Fruit fly (Drosophila melanogaster) whole organism, embryonic: ENCODE results near the gene CG14194.

Experiments
- Bdp1 ChIP-seq: fragments of 200-800 bp; sonication (Bioruptor generic); optimal IDR thresholded peaks from 3 replicates; lab custom pipeline; 2016; ENCODE audit warnings: missing biosample characterization, missing genetic modification characterization
- C15 ChIP-seq: fragments of 200-800 bp; sonication (Bioruptor generic); IDR thresholded peaks from 3 replicates; pipeline ENCODE4 v1.3.6; 2022; ENCODE audit warnings: missing biosample characterization, missing genetic modification characterization
- CG11093 ChIP-seq: fragments of 200-800 bp; sonication (Bioruptor generic); IDR thresholded peaks from 3 replicates; pipeline ENCODE4 v1.3.6; 2022; ENCODE audit warnings: missing biosample characterization, missing genetic modification characterization
- CG11456 ChIP-seq: fragments of 200-800 bp; sonication (Bioruptor generic); IDR thresholded peaks from 3 replicates; pipeline ENCODE4 v1.3.6; 2022; ENCODE audit warnings: missing biosample characterization, missing genetic modification characterization
- CG14860 ChIP-seq: fragments of 200-800 bp; sonication (Bioruptor generic); IDR thresholded peaks from 3 replicates; pipeline ENCODE4 v1.3.6; 2022; ENCODE audit warnings: missing biosample characterization, missing genetic modification characterization; ENCODE audit not compliant: partially characterized antibody
- CG1603 ChIP-seq: fragments of 200-800 bp; sonication (Bioruptor generic); optimal IDR thresholded peaks from 2 replicates; lab custom pipeline; 2019; ENCODE audit warnings: missing biosample characterization, mild to moderate bottlenecking, missing genetic modification characterization, moderate library complexity
- CG16779 ChIP-seq: fragments of 200-800 bp; sonication (Bioruptor generic); IDR thresholded peaks from 2 replicates; pipeline ENCODE4 v1.3.6; 2022; ENCODE audit warnings: missing biosample characterization, missing genetic modification characterization
- CG17186 ChIP-seq: fragments of 200-800 bp; sonication (Bioruptor generic); optimal IDR thresholded peaks from 3 replicates; lab custom pipeline; 2017; ENCODE audit warnings: missing biosample characterization, missing genetic modification reagents, missing genetic modification characterization
- CG17361 ChIP-seq: fragments of 200-800 bp; sonication (Bioruptor generic); IDR thresholded peaks from 3 replicates; pipeline ENCODE4 v1.3.6; 2022; ENCODE audit warnings: missing biosample characterization, missing genetic modification characterization
- CG17802 ChIP-seq: fragments of 200-800 bp; sonication (Bioruptor generic); optimal IDR thresholded peaks from 2 replicates; lab custom pipeline; 2018; ENCODE audit warnings: missing biosample characterization, mild to moderate bottlenecking, missing genetic modification characterization, moderate library complexity
- CG30403 ChIP-seq: fragments of 200-800 bp; sonication (Bioruptor generic); optimal IDR thresholded peaks from 3 replicates; lab custom pipeline; 2016; ENCODE audit warnings: missing biosample characterization, missing genetic modification characterization
- CG3838 ChIP-seq: fragments of 200-800 bp; sonication (Bioruptor generic); optimal IDR thresholded peaks from 3 replicates; lab custom pipeline; 2016; ENCODE audit warnings: missing biosample characterization, missing genetic modification characterization
- CG42726 ChIP-seq: fragments of 200-800 bp; sonication (Bioruptor generic); IDR thresholded peaks from 2 replicates; pipeline ENCODE4 v1.3.6; 2022; ENCODE audit warnings: missing biosample characterization, missing genetic modification characterization; ENCODE audit not compliant: partially characterized antibody
- CG6813 ChIP-seq: fragments of 200-800 bp; sonication (Bioruptor generic); optimal IDR thresholded peaks from 2 replicates; lab custom pipeline; 2017; ENCODE audit warnings: missing biosample characterization, missing genetic modification characterization, mild to moderate bottlenecking, moderate library complexity, missing genetic modification reagents
- CG7271 ChIP-seq: fragments of 200-800 bp; sonication (Bioruptor generic); optimal IDR thresholded peaks from 2 replicates; lab custom pipeline; 2018; ENCODE audit warnings: missing biosample characterization, mild to moderate bottlenecking, missing genetic modification characterization, moderate library complexity
- CG8478 ChIP-seq: fragments of >200 bp; optimal IDR thresholded peaks from 2 replicates; lab custom pipeline; 2018
- CG9609 ChIP-seq: fragments of 200-800 bp; sonication (Bioruptor generic); optimal IDR thresholded peaks from 3 replicates; lab custom pipeline; 2016; ENCODE audit warnings: missing biosample characterization, missing genetic modification characterization
- CTCF ChIP-seq: fragments of 200-800 bp; sonication (Bioruptor generic); optimal IDR thresholded peaks from 2 replicates; lab custom pipeline; 2017; ENCODE audit warnings: missing biosample characterization, mild to moderate bottlenecking, missing genetic modification characterization, moderate library complexity
- D19A ChIP-seq: fragments of 200-800 bp; optimal IDR thresholded peaks from 3 replicates; lab custom pipeline; 2019; ENCODE audit warnings: missing biosample characterization, mild to moderate bottlenecking, missing genetic modification characterization, moderate library complexity
- Dll ChIP-seq: fragments of 200-800 bp; sonication (Bioruptor generic); IDR thresholded peaks from 4 replicates; pipeline ENCODE4 v1.3.6; 2022; ENCODE audit warnings: missing biosample characterization, missing genetic modification characterization; ENCODE audit not compliant: partially characterized antibody
- E2f2 ChIP-seq: fragments of 200-800 bp; sonication (Bioruptor generic); IDR thresholded peaks from 2 replicates; pipeline ENCODE4 v1.3.6; 2022; ENCODE audit warnings: missing biosample characterization, missing genetic modification characterization
- Ets97D ChIP-seq: fragments of 200-800 bp; sonication (Bioruptor generic); optimal IDR thresholded peaks from 3 replicates; lab custom pipeline; 2016; ENCODE audit warnings: missing biosample characterization, missing genetic modification characterization
- GATAe ChIP-seq: fragments of 200-800 bp; sonication (Bioruptor generic); conservative IDR thresholded peaks from 2 replicates; pipeline ENCODE4 v1.3.6; 2022; ENCODE audit warnings: missing biosample characterization, missing genetic modification characterization
- Hand ChIP-seq: fragments of 200-800 bp; sonication (Bioruptor generic); optimal IDR thresholded peaks from 2 replicates; lab custom pipeline; 2017; ENCODE audit warnings: mild to moderate bottlenecking, missing biosample characterization, missing genetic modification reagents, missing genetic modification characterization
- Hsf ChIP-seq: fragments of 200-800 bp; sonication (Bioruptor generic); optimal IDR thresholded peaks from 3 replicates; lab custom pipeline; 2016; ENCODE audit warnings: missing biosample characterization, missing genetic modification characterization
- Mad ChIP-seq: fragments of 200-800 bp; sonication (Bioruptor generic); optimal IDR thresholded peaks from 2 replicates; lab custom pipeline; 2016; ENCODE audit warnings: missing biosample characterization, missing genetic modification characterization
- Max ChIP-seq: fragments of 200-800 bp; sonication (Bioruptor generic); optimal IDR thresholded peaks from 2 replicates; lab custom pipeline; 2016; ENCODE audit warnings: missing biosample characterization, mild to moderate bottlenecking, missing genetic modification characterization
- Mrtf ChIP-seq: fragments of 200-800 bp; sonication (Bioruptor generic); IDR thresholded peaks from 3 replicates; pipeline ENCODE4 v1.3.6; 2022; ENCODE audit warnings: missing biosample characterization, missing genetic modification characterization
- Myb ChIP-seq: fragments of 200-800 bp; sonication (Bioruptor generic); optimal IDR thresholded peaks from 2 replicates; lab custom pipeline; 2016; ENCODE audit warnings: missing biosample characterization, missing genetic modification characterization
- PHDP ChIP-seq: fragments of 200-800 bp; sonication (Bioruptor generic); optimal IDR thresholded peaks from 3 replicates; lab custom pipeline; 2018; ENCODE audit warnings: missing biosample characterization, mild to moderate bottlenecking, missing genetic modification characterization, moderate library complexity
- Scr ChIP-seq: fragments of 200-800 bp; sonication (Bioruptor generic); IDR thresholded peaks from 2 replicates; pipeline ENCODE4 v1.3.6; 2022; ENCODE audit warnings: missing biosample characterization, missing genetic modification characterization; ENCODE audit not compliant: partially characterized antibody
- Ssrp ChIP-seq: fragments of 200-800 bp; sonication (Bioruptor generic); optimal IDR thresholded peaks from 2 replicates; lab custom pipeline; 2018; ENCODE audit warnings: missing biosample characterization, mild to moderate bottlenecking, missing genetic modification characterization, moderate library complexity
- Xbp1 ChIP-seq: fragments of 200-800 bp; sonication (Bioruptor generic); optimal IDR thresholded peaks from 3 replicates; lab custom pipeline; 2016; ENCODE audit warnings: missing biosample characterization, mild to moderate bottlenecking, missing genetic modification characterization
- al ChIP-seq: fragments of 200-800 bp; sonication (Bioruptor generic); IDR thresholded peaks from 2 replicates; pipeline ENCODE4 v1.3.6; 2022; ENCODE audit warnings: missing biosample characterization, missing genetic modification characterization
- danr ChIP-seq: fragments of 200-800 bp; sonication (Bioruptor generic); IDR thresholded peaks from 2 replicates; pipeline ENCODE4 v1.3.6; 2022; ENCODE audit warnings: missing biosample characterization, missing genetic modification characterization
- dpn ChIP-seq, 2 experiments: fragments of 200-800 bp; sonication (Bioruptor generic); optimal IDR thresholded peaks; 3 replicates each; lab custom pipeline; 2016; ENCODE audit warnings: missing biosample characterization in 2 of 2, missing genetic modification characterization in 2 of 2
- emc ChIP-seq: fragments of 200-800 bp; sonication (Bioruptor generic); optimal IDR thresholded peaks from 2 replicates; lab custom pipeline; 2016; ENCODE audit warnings: missing biosample characterization, missing genetic modification characterization
- eyg ChIP-seq: fragments of 200-800 bp; sonication (Bioruptor generic); optimal IDR thresholded peaks from 3 replicates; lab custom pipeline; 2016; ENCODE audit warnings: missing biosample characterization, missing genetic modification characterization
- fd102C ChIP-seq: fragments of 200-800 bp; sonication (Bioruptor generic); optimal IDR thresholded peaks from 2 replicates; lab custom pipeline; 2018; ENCODE audit warnings: missing biosample characterization, mild to moderate bottlenecking, missing genetic modification characterization, moderate library complexity
- fru ChIP-seq: fragments of >200 bp; optimal IDR thresholded peaks from 2 replicates; lab custom pipeline; 2017
- fu2 ChIP-seq: fragments of 200-800 bp; sonication (Bioruptor generic); optimal IDR thresholded peaks from 2 replicates; lab custom pipeline; 2016; ENCODE audit warnings: missing biosample characterization, missing genetic modification characterization
- gem ChIP-seq: fragments of 200-800 bp; sonication (Bioruptor generic); optimal IDR thresholded peaks from 2 replicates; lab custom pipeline; 2019; ENCODE audit warnings: missing biosample characterization, mild to moderate bottlenecking, missing genetic modification characterization, moderate library complexity
- grn ChIP-seq: fragments of 200-800 bp; sonication (Bioruptor generic); optimal IDR thresholded peaks from 3 replicates; lab custom pipeline; 2017; ENCODE audit warnings: missing biosample characterization, missing genetic modification characterization
- klu ChIP-seq: fragments of 200-800 bp; sonication (Bioruptor generic); IDR thresholded peaks from 2 replicates; pipeline ENCODE4 v1.3.6; 2022; ENCODE audit warnings: missing biosample characterization, missing genetic modification characterization
- maf-S ChIP-seq: fragments of 200-800 bp; sonication (Bioruptor generic); optimal IDR thresholded peaks from 2 replicates; lab custom pipeline; 2016; ENCODE audit warnings: missing biosample characterization, missing genetic modification characterization
- nerfin-2 ChIP-seq: fragments of 200-800 bp; sonication (Bioruptor generic); IDR thresholded peaks from 2 replicates; pipeline ENCODE4 v1.3.6; 2022; ENCODE audit warnings: missing biosample characterization, missing genetic modification characterization; ENCODE audit not compliant: partially characterized antibody
- pzg ChIP-seq: fragments of 200-800 bp; sonication (Bioruptor generic); optimal IDR thresholded peaks from 3 replicates; lab custom pipeline; 2018; ENCODE audit warnings: missing biosample characterization, mild to moderate bottlenecking, missing genetic modification characterization, moderate library complexity
- slbo ChIP-seq: fragments of 200-800 bp; sonication (Bioruptor generic); IDR thresholded peaks from 2 replicates; pipeline ENCODE4 v1.3.6; 2022; ENCODE audit warnings: missing biosample characterization, missing genetic modification characterization
- sr ChIP-seq: fragments of 200-800 bp; sonication (Bioruptor generic); IDR thresholded peaks from 3 replicates; pipeline ENCODE4 v1.3.6; 2022; ENCODE audit warnings: missing biosample characterization, missing genetic modification characterization
- sug ChIP-seq: fragments of 200-800 bp; optimal IDR thresholded peaks from 2 replicates; lab custom pipeline; 2019; ENCODE audit warnings: missing biosample characterization, mild to moderate bottlenecking, missing genetic modification characterization, moderate library complexity
- usp ChIP-seq: fragments of >200 bp; optimal IDR thresholded peaks from 2 replicates; lab custom pipeline; 2017; ENCODE audit warnings: missing biosample characterization, missing genetic modification characterization
- yki ChIP-seq: fragments of >200 bp; optimal IDR thresholded peaks from 3 replicates; lab custom pipeline; 2018
- zfh1 ChIP-seq: fragments of 200-800 bp; sonication (Bioruptor generic); IDR thresholded peaks from 3 replicates; pipeline ENCODE4 v1.3.6; 2022; ENCODE audit warnings: missing biosample characterization, missing genetic modification characterization

CG14194 gene

DNA sequence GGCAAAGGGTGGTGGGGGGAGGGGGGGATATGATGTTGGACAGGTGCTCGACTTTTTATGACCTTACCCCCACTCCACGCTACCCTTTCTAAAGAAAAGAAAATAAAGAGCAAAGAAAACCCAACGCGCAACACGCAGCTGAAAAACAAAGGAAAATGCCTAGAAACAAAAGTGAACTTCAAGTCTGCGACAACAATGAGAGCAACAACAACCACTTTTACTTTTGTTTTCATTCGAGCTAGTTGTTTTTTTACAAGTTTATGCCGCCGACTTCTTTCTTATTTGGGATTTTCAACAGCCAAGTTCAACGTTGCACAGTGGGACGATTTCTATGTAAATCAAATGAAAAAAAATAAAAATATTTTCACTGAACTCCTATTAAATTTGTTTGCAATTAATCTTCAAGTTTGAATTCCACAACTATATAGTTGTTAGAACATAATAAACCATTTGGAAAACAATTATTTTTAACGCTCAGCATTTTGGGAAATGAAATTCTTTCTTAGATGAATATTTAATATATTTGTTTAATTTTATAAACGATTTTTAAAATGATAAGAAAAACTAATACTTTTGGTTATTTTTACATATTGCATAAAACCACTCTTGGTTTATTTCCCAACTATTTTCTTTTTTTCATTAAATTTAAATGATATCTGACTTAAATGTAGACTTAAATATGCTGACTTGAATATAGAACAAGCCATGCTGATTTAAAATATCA, 31.4 kb downstream of the CG14194 start (continued):
- TF ChIP-seq sr (no peak), fu2 (no peak), GATAe (no peak), CG1603 (tag; lab: Kevin White, UChicago) (no peak), al (GFP tag; lab: Robert Waterston, UW) (no peak), CG16779 (GFP tag; lab: Robert Waterston, UW) (no peak), dpn (GFP tag; optimal IDR thresholded peaks at IDR 0.05; lab: Kevin White, UChicago) (peak in 1 of 2 experiments; percentile 22), Ssrp (tag; lab: Kevin White, UChicago) (peak; percentile 52), gem (tag; lab: Kevin White, UChicago) (peak; percentile 75), emc (no peak), Ets97D (GFP tag; lab: Kevin White, UChicago) (no peak), yki (no peak), Scr (GFP tag; lab: Robert Waterston, UW) (no peak), Mrtf (GFP tag; lab: Robert Waterston, UW) (no peak), Hsf (GFP tag; lab: Kevin White, UChicago) (no peak), sug (no peak), pzg (GFP tag; lab: Kevin White, UChicago) (no peak), zfh1 (GFP tag; lab: Robert Waterston, UW) (no peak), E2f2 (GFP tag; lab: Robert Waterston, UW) (no peak), PHDP (tag; lab: Kevin White, UChicago) (peak; percentile 38), grn (GFP tag; lab: Kevin White, UChicago) (no peak), CG7271 (tag; lab: Kevin White, UChicago) (no peak), CG17802 (tag; lab: Kevin White, UChicago) (no peak), CTCF (GFP tag; lab: Kevin White, UChicago) (peak; percentile 3), Bdp1 (GFP tag; lab: Kevin White, UChicago) (no peak), nerfin-2 (GFP tag; lab: Robert Waterston, UW) (no peak), CG17186 (GFP tag; lab: Kevin White, UChicago) (no peak), C15 (GFP tag; lab: Robert Waterston, UW) (no peak), CG30403 (GFP tag; lab: Kevin White, UChicago) (peak; percentile 53), CG11093 (no peak), CG42726 (GFP tag; lab: Robert Waterston, UW) (no peak), slbo (0 out of 2 replicates have a peak, but pooled peaks have one; percentile 13), CG6813 (GFP tag; lab: Kevin White, UChicago) (no peak), CG14860 (GFP tag; lab: Robert Waterston, UW) (no peak), CG11456 (GFP tag; lab: Robert Waterston, UW) (no peak), Max (GFP tag; lab: Kevin White, UChicago) (no peak), CG8478 (lab: Kevin White, UChicago) (no peak), CG3838 (GFP tag; lab: Kevin White, UChicago) (no peak), danr (no peak), D19A (peak; percentile 43), CG9609 (GFP tag; lab: Kevin White, UChicago) (no peak), Xbp1 (GFP tag; lab: Kevin White, UChicago) (no peak), maf-S (GFP tag; lab: Kevin White, UChicago) (no peak), fru (no peak), klu (GFP tag; lab: Robert Waterston, UW) (no peak), fd102C (GFP tag; lab: Kevin White, UChicago) (no peak), Myb (no peak), eyg (GFP tag; lab: Kevin White, UChicago) (no peak), Mad (GFP tag; lab: Kevin White, UChicago) (no peak), CG17361 (GFP tag; lab: Robert Waterston, UW) (peak; percentile 89), Dll (GFP tag; lab: Robert Waterston, UW) (no peak), usp (GFP tag; lab: Kevin White, UChicago) (no peak), Hand (GFP tag; lab: Kevin White, UChicago) (no peak)
